Worm (Caenorhabditis elegans) whole organism, L3 larva: ENCODE measurements around the gene lips-13.

Experiments
- ZK546.5 ChIP-seq: sonication (generic microtip); optimal IDR thresholded peaks from 2 replicates; lab custom pipeline; 2017; ENCODE audit warnings: missing biosample characterization, missing genetic modification characterization
- fkh-10 ChIP-seq: sonication (generic microtip); optimal IDR thresholded peaks from 2 replicates; lab custom pipeline; 2017; ENCODE audit warnings: missing biosample characterization, missing genetic modification reagents, missing genetic modification characterization
- fos-1 ChIP-seq: fragments of 150-350 bp; optimal IDR thresholded peaks from 2 replicates; lab custom pipeline; 2014; ENCODE audit warnings: missing biosample characterization, missing genetic modification characterization
- mdl-1 ChIP-seq: fragments of 150-350 bp; optimal IDR thresholded peaks from 2 replicates; lab custom pipeline; 2014; ENCODE audit warnings: missing biosample characterization, missing genetic modification characterization
- nhr-237 ChIP-seq: fragments of 150-350 bp; optimal IDR thresholded peaks from 2 replicates; lab custom pipeline; 2014; ENCODE audit warnings: missing biosample characterization, missing genetic modification characterization
- pha-4 ChIP-seq: fragments of 150-350 bp; optimal IDR thresholded peaks from 2 replicates; lab custom pipeline; 2014; ENCODE audit warnings: missing biosample characterization, missing genetic modification reagents, missing genetic modification characterization
- unc-39 ChIP-seq: sonication (generic microtip); optimal IDR thresholded peaks from 4 replicates; lab custom pipeline; 2017; ENCODE audit warnings: missing biosample characterization, missing genetic modification characterization

DNA sequence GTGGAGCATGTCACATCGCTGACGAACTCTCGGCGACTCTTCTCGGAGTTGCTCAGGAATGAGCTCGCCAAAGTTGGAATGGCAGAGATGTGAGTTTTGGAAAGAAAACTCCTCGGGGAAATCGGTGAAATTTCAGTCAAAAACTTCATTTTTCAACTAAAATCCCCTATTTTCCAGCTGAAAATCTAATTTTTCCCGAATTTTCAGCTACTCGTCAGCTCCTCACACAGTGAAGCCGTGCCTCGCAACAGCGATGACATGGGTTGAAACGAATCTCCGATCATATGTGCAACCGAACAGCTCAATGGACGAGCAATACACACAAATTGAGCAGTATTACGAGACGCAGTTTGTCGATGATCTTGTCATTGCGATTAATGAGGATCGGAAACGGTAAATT lies 34.0 kb upstream of the lips-13 start:
- TF ChIP-seq fos-1 (tag; lab: Kevin White, UChicago), result no peak
- TF ChIP-seq mdl-1 (tag; lab: Kevin White, UChicago), result no peak
- no peak for TF ChIP-seq nhr-237 (tag; lab: Kevin White, UChicago)
- no peak for TF ChIP-seq ZK546.5 (tag; lab: Kevin White, UChicago)
- no peak for TF ChIP-seq unc-39 (tag; lab: Kevin White, UChicago)
- TF ChIP-seq pha-4 (tag; lab: Kevin White, UChicago), result no peak
- no peak for TF ChIP-seq fkh-10 (GFP tag; lab: Kevin White, UChicago)
